Worm (Caenorhabditis elegans) whole organism, midembryonic: ENCODE measurements around the gene C34F6.5.

Experiments
- T22C8.4 ChIP-seq: fragments of 200-800 bp; sonication (Bioruptor generic); IDR thresholded peaks from 2 replicates; pipeline ENCODE4 v1.3.6; 2022; ENCODE audit warnings: missing genetic modification characterization, missing compliant biosample characterization
- cog-1 ChIP-seq: sonication (generic microtip); optimal IDR thresholded peaks from 2 replicates; lab custom pipeline; 2016; ENCODE audit warnings: missing genetic modification characterization, missing compliant biosample characterization
- flt-1 ChIP-seq: fragments of 200-800 bp; sonication (Bioruptor generic); IDR thresholded peaks from 2 replicates; pipeline ENCODE4 v1.3.6; 2022; ENCODE audit warnings: missing genetic modification characterization, missing compliant biosample characterization
- klf-2 ChIP-seq: fragments of 200-800 bp; sonication (Bioruptor generic); conservative IDR thresholded peaks from 2 replicates; pipeline ENCODE4 v1.3.6; 2022; ENCODE audit warnings: missing genetic modification reagents, missing genetic modification characterization, missing compliant biosample characterization
- ref-1 ChIP-seq: fragments of 200-800 bp; sonication (Bioruptor generic); conservative IDR thresholded peaks from 2 replicates; pipeline ENCODE4 v1.3.6; 2022; ENCODE audit warnings: missing genetic modification reagents, missing genetic modification characterization, missing compliant biosample characterization
- ztf-23 ChIP-seq: fragments of 200-800 bp; sonication (Bioruptor generic); IDR thresholded peaks from 2 replicates; pipeline ENCODE4 v1.3.6; 2022; ENCODE audit warnings: missing genetic modification reagents, missing genetic modification characterization, missing compliant biosample characterization
- ztf-29 ChIP-seq: fragments of 200-800 bp; sonication (Bioruptor generic); IDR thresholded peaks from 2 replicates; pipeline ENCODE4 v1.3.6; 2022; ENCODE audit warnings: missing genetic modification reagents, missing genetic modification characterization, missing compliant biosample characterization

ce11 chrX:11250983-11251382, 42.3 kb upstream of the C34F6.5 start:
- TF ChIP-seq cog-1 (tag; lab: Kevin White, UChicago) = no peak
- no peak for TF ChIP-seq ztf-23
- no peak for TF ChIP-seq flt-1 (GFP tag; lab: Robert Waterston, UW)
- TF ChIP-seq ztf-29 (GFP tag; lab: Robert Waterston, UW) = no peak
- no peak for TF ChIP-seq ref-1 (GFP tag; lab: Robert Waterston, UW)
- no peak for TF ChIP-seq klf-2 (GFP tag; lab: Robert Waterston, UW)
- TF ChIP-seq T22C8.4 (GFP tag; lab: Robert Waterston, UW) = no peak
